Fruit fly (Drosophila melanogaster) Kc167 (cell line): ENCODE data around the gene Aos1.

ENCODE experiments used
- insv ChIP-seq: fragments of >200 bp; optimal IDR thresholded peaks from 3 replicates; lab custom pipeline; 2018; ENCODE audit warnings: missing external identifiers
- psq ChIP-seq: fragments of >200 bp; optimal IDR thresholded peaks from 2 replicates; lab custom pipeline; 2017; ENCODE audit warnings: missing external identifiers

- no peak for TF ChIP-seq insv (lab: Kevin White, UChicago)
- no peak for TF ChIP-seq psq (lab: Kevin White, UChicago)
Observed at dm6 chr3R:12429120-12429610, 4.5 kb downstream of the Aos1 start, which contains the start of the genes CG5641 and CG5245.
